Fruit fly (Drosophila melanogaster) whole organism, pupa: ENCODE data around the gene CheA29a.
A peak's percentile ranks its signal among the peaks of the same experiment; 100 is the strongest.

Source experiments
- CG12605 ChIP-seq: fragments of 200-800 bp; sonication (Bioruptor generic); IDR thresholded peaks from 2 replicates; pipeline ENCODE4 v1.3.6; 2022; ENCODE audit warnings: missing biosample characterization, missing genetic modification characterization
- CG8301 ChIP-seq: fragments of 200-800 bp; sonication (Bioruptor generic); optimal IDR thresholded peaks from 2 replicates; lab custom pipeline; 2018; ENCODE audit warnings: missing biosample characterization, mild to moderate bottlenecking, missing genetic modification characterization
- CG9948 ChIP-seq: fragments of 200-800 bp; sonication (Bioruptor generic); optimal IDR thresholded peaks from 2 replicates; lab custom pipeline; 2018; ENCODE audit warnings: missing biosample characterization, mild to moderate bottlenecking, missing genetic modification characterization, moderate library complexity
- D1 ChIP-seq: fragments of 200-800 bp; sonication (Bioruptor generic); optimal IDR thresholded peaks from 2 replicates; lab custom pipeline; 2018; ENCODE audit warnings: missing biosample characterization, mild to moderate bottlenecking, missing genetic modification characterization, moderate library complexity
- Pif1A ChIP-seq: fragments of 200-800 bp; sonication (Bioruptor generic); optimal IDR thresholded peaks from 3 replicates; lab custom pipeline; 2016; ENCODE audit warnings: missing biosample characterization, missing genetic modification characterization
- Snoo ChIP-seq: fragments of 200-800 bp; sonication (Bioruptor generic); optimal IDR thresholded peaks from 3 replicates; lab custom pipeline; 2017; ENCODE audit warnings: missing biosample characterization, mild to moderate bottlenecking, missing genetic modification characterization, inconsistent platforms

DNA sequence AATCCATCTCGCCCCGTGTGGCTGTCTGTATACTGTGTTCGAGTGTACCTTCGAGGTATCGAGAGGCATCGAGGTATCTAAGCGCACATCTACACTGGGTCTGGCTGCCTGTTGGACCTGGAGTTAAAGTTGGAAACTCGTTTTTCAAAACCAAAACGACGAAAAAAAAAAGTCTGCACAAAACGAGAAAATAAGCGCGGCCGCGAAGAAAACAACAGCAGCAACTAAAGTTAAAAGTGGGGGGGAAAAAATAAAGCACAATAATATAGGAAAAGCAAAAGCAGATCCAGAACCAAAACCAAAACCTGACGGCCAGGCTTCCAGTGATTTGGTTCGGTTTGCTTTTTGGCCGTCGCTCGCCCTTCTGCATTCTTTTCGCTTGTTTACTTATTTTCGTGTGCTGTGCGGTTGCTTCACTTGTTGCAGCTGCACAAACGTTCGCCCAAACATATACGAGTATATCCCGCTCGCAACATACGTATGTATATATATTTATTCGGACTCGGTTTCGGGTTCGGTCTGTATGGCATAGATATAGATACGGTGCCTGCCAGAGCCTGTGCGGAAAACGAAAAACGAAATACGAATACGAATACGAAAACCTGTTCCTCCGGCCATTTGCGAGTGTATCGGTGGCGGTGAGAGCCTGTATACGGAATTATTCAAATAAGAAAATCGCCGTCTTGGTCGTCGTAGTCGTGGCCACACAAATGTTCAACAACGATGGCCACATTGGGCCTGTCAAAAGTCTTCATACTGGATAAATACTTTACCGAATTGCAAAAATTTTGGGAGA lies 2.0 kb downstream of the CheA29a start:
- peak; percentile 95 for TF ChIP-seq CG12605
- TF ChIP-seq CG9948 (tag; lab: Kevin White, UChicago): peak; percentile 88
- peak; percentile 61 for TF ChIP-seq Snoo (tag; lab: Kevin White, UChicago)
- peak; percentile 93 for TF ChIP-seq Pif1A (GFP tag; lab: Kevin White, UChicago)
- peak; percentile 91 for TF ChIP-seq D1
- TF ChIP-seq CG8301: peak; percentile 72
